Fruit fly (Drosophila melanogaster) S2 (cell line): ENCODE data around the gene Gpdh3.

Experiments used
- CG8478 ChIP-seq: fragments of >200 bp; optimal IDR thresholded peaks from 2 replicates; lab custom pipeline; 2018
- CTCF ChIP-seq, 2 experiments: fragments of >200 bp; optimal IDR thresholded peaks; 2 replicates each; lab custom pipeline; 2018

DNA sequence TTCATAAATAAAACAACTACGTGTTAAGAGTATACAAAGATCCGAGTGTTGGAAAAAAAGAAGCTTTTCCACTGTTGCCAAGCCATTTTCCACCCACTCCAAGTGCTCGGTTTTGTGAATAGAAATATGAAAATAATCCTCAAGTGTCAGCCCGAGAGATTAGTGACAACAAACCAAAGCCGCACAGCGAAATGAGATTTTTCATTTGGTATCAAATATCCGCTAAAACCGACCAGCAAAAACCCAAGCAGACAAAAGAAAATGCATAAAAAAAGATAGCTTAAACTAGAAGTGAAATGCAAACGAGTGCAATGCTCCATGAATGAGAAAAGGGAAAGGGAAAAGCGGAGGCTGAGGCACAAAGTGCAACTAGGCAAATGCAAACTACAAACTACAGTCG is 30.4 kb upstream of the Gpdh3 start, which contains the start of gene rdhB:
- TF ChIP-seq CTCF (optimal IDR thresholded peaks at IDR 0.05; lab: Kevin White, UChicago) = no peak
- TF ChIP-seq CG8478 (lab: Kevin White, UChicago) = no peak
